Worm (Caenorhabditis elegans) whole organism, L2 larva: ENCODE results near the gene T24F1.4.

ENCODE experiments used
- lsy-2 ChIP-seq, 2 experiments: fragments of 150-350 bp in 1 of 2; sonication (generic microtip) in 1 of 2; optimal IDR thresholded peaks; 2 replicates each; lab custom pipeline; 2014 to 2017; ENCODE audit warnings: missing biosample characterization in 2 of 2, missing genetic modification characterization in 2 of 2
- nhr-12 ChIP-seq: fragments of 150-350 bp; optimal IDR thresholded peaks from 2 replicates; lab custom pipeline; 2014; ENCODE audit warnings: missing biosample characterization, missing genetic modification characterization
- nhr-6 ChIP-seq: fragments of 150-350 bp; optimal IDR thresholded peaks from 2 replicates; lab custom pipeline; 2014; ENCODE audit warnings: missing biosample characterization, missing genetic modification characterization
- zag-1 ChIP-seq: fragments of 150-350 bp; optimal IDR thresholded peaks from 2 replicates; lab custom pipeline; 2014; ENCODE audit warnings: missing biosample characterization, missing genetic modification characterization

- TF ChIP-seq lsy-2 (tag; optimal IDR thresholded peaks at IDR 0.05; lab: Kevin White, UChicago): peak in 1 of 2 experiments; percentile 36
- no peak for TF ChIP-seq zag-1
- TF ChIP-seq nhr-6: no peak
- no peak for TF ChIP-seq nhr-12
Measured at ce11 chrII:11297217-11297738, 16.8 kb downstream of the T24F1.4 start, which contains the start of gene saps-1.
